Fruit fly (Drosophila melanogaster): Measurements from ENCODE around the gene Ubx.

Ubx gene

dm6 chr3R:16769404-16769803 is 35.2 kb upstream of the Ubx start (continued):
- TF ChIP-seq ssp (GFP tag; IDR thresholded peaks at IDR 0.05), result 0 out of 2 replicates have a peak, but pooled peaks have one; percentile 26
- peak; percentile 13 for TF ChIP-seq CG33557 (GFP tag; optimal IDR thresholded peaks at IDR 0.05)
- TF ChIP-seq CG9609 (GFP tag; optimal IDR thresholded peaks at IDR 0.05), result no peak
- TF ChIP-seq Camta (GFP tag; optimal IDR thresholded peaks at IDR 0.05), result peak; percentile 24
- peak; percentile 14 for TF ChIP-seq CG7556 (GFP tag; optimal IDR thresholded peaks at IDR 0.05)
- TF ChIP-seq Gug (GFP tag; IDR thresholded peaks at IDR 0.05), result no peak
- 0 out of 2 replicates have a peak, but pooled peaks have one; percentile 28 for TF ChIP-seq Oaz (GFP tag; IDR thresholded peaks at IDR 0.05)
- peak; percentile 75 for TF ChIP-seq CG17359 (tag; optimal IDR thresholded peaks at IDR 0.05)
- TF ChIP-seq zfh1 (GFP tag; IDR thresholded peaks at IDR 0.05), result peak; percentile 62
- TF ChIP-seq odd (GFP tag; optimal IDR thresholded peaks at IDR 0.05), result no peak
- TF ChIP-seq jing (GFP tag; optimal IDR thresholded peaks at IDR 0.05), result peak; percentile 33
- TF ChIP-seq ken (GFP tag; IDR thresholded peaks at IDR 0.05), result peak; percentile 68; the same call in 2 of the 3 replicates
- TF ChIP-seq Hr3 (GFP tag; optimal IDR thresholded peaks at IDR 0.05), result peak; percentile 11
- no peak for TF ChIP-seq Dll (GFP tag; IDR thresholded peaks at IDR 0.05; ENCODE audit: partially characterized antibody)
- peak; percentile 43 for TF ChIP-seq Sox100B (GFP tag; optimal IDR thresholded peaks at IDR 0.05)
- peak; percentile 44 for TF ChIP-seq bcd (GFP tag; optimal IDR thresholded peaks at IDR 0.05)
- peak; percentile 1 for TF ChIP-seq CG18619 (GFP tag; optimal IDR thresholded peaks at IDR 0.05)
- TF ChIP-seq lola (GFP tag; optimal IDR thresholded peaks at IDR 0.05), result peak in 1 of 3 experiments; percentile 56
- TF ChIP-seq CG17829 (tag; optimal IDR thresholded peaks at IDR 0.05), result peak; percentile 28
- peak; percentile 63; the same call in 1 of the 3 replicates for TF ChIP-seq otp (GFP tag; IDR thresholded peaks at IDR 0.05)
- peak; percentile 44 for TF ChIP-seq CG30403 (GFP tag; optimal IDR thresholded peaks at IDR 0.05)
- TF ChIP-seq esg (GFP tag; conservative IDR thresholded peaks at IDR 0.05), result peak; percentile 55
- no peak for TF ChIP-seq gfzf (GFP tag; optimal IDR thresholded peaks at IDR 0.05)
- TF ChIP-seq CG10274 (GFP tag; optimal IDR thresholded peaks at IDR 0.05), result no peak
- TF ChIP-seq CG4328 (GFP tag; optimal IDR thresholded peaks at IDR 0.05), result no peak
- TF ChIP-seq CG8944 (GFP tag; optimal IDR thresholded peaks at IDR 0.05), result peak; percentile 20
- TF ChIP-seq CG31224 (GFP tag; IDR thresholded peaks at IDR 0.05), result 0 out of 2 replicates have a peak, but pooled peaks have one; percentile 14
- TF ChIP-seq Myb (GFP tag; optimal IDR thresholded peaks at IDR 0.05), result no peak
- TF ChIP-seq Chrac-16 (GFP tag; optimal IDR thresholded peaks at IDR 0.05), result peak; percentile 33
- no peak for TF ChIP-seq CG17568 (GFP tag; optimal IDR thresholded peaks at IDR 0.05)
- TF ChIP-seq CG1792 (GFP tag; optimal IDR thresholded peaks at IDR 0.05), result peak; percentile 12
- TF ChIP-seq CG1647 (GFP tag; optimal IDR thresholded peaks at IDR 0.05), result peak; percentile 1
- peak; percentile 47 for TF ChIP-seq CG9727 (GFP tag; optimal IDR thresholded peaks at IDR 0.05)
- no peak for TF ChIP-seq CG12299 (tag; optimal IDR thresholded peaks at IDR 0.05)
- TF ChIP-seq unpg (GFP tag; optimal IDR thresholded peaks at IDR 0.05), result peak; percentile 59
- peak; percentile 25 for TF ChIP-seq NfI (GFP tag; optimal IDR thresholded peaks at IDR 0.05)
- peak; percentile 34 for TF ChIP-seq bab2 (GFP tag; optimal IDR thresholded peaks at IDR 0.05)
- peak; percentile 10 for TF ChIP-seq CG8281 (tag; optimal IDR thresholded peaks at IDR 0.05)
- TF ChIP-seq chif (GFP tag; optimal IDR thresholded peaks at IDR 0.05), result peak; percentile 43 to 55
- TF ChIP-seq insv (GFP tag; optimal IDR thresholded peaks at IDR 0.05), result no peak
- no peak; the same call in 2 of the 3 replicates for TF ChIP-seq tgo (GFP tag; IDR thresholded peaks at IDR 0.05)
- peak in 1 of 2 experiments; percentile 72 for TF ChIP-seq bsh (GFP tag; optimal IDR thresholded peaks at IDR 0.05)
- no peak for TF ChIP-seq CG12769 (tag; optimal IDR thresholded peaks at IDR 0.05)
- no peak for TF ChIP-seq Gsc (GFP tag; IDR thresholded peaks at IDR 0.05)
- TF ChIP-seq vvl (GFP tag; IDR thresholded peaks at IDR 0.05), result peak; percentile 78
- no peak for TF ChIP-seq Neu2 (GFP tag; optimal IDR thresholded peaks at IDR 0.05; ENCODE audit: borderline replicate concordance)
- TF ChIP-seq klu (GFP tag; IDR thresholded peaks at IDR 0.05), result no peak
- peak; percentile 62 for TF ChIP-seq az2 (GFP tag; optimal IDR thresholded peaks at IDR 0.05)
- TF ChIP-seq dati (GFP tag; IDR thresholded peaks at IDR 0.05), result no peak
- TF ChIP-seq bowl (GFP tag; IDR thresholded peaks at IDR 0.05), result no peak
- TF ChIP-seq ash1 (GFP tag; optimal IDR thresholded peaks at IDR 0.05), result no peak

All from whole organism, embryonic.